Fruit fly (Drosophila melanogaster) S2 (cell line): ENCODE results near the gene CG10802.

Experiments
- CG8478 ChIP-seq: fragments of >200 bp; optimal IDR thresholded peaks from 2 replicates; lab custom pipeline; 2018
- CTCF ChIP-seq, 2 experiments: fragments of >200 bp; optimal IDR thresholded peaks; 2 replicates each; lab custom pipeline; 2018

dm6 chrX:3460140-3460642 is 22.6 kb upstream of the CG10802 start, which contains the start of the genes CG16782 and CG10801:
- TF ChIP-seq CG8478 (lab: Kevin White, UChicago) (no peak), CTCF (optimal IDR thresholded peaks at IDR 0.05; lab: Kevin White, UChicago) (no peak)
